Fruit fly (Drosophila melanogaster): ENCODE data around the gene CG16762.

Gene CG16762

dm6 chr3L:2466411-2467015 lies 8.9 kb downstream of the CG16762 start (continued):
- TF ChIP-seq fd64A (GFP tag; optimal IDR thresholded peaks at IDR 0.05) (no peak), h (optimal IDR thresholded peaks at IDR 0.05) (no peak), Gsc (GFP tag; IDR thresholded peaks at IDR 0.05) (no peak), CG12391 (tag; optimal IDR thresholded peaks at IDR 0.05) (peak; percentile 56), klu (GFP tag; IDR thresholded peaks at IDR 0.05) (no peak), CG8924 (tag; optimal IDR thresholded peaks at IDR 0.05) (peak; percentile 77), CG32767 (GFP tag; IDR thresholded peaks at IDR 0.05) (no peak), Hr51 (GFP tag; optimal IDR thresholded peaks at IDR 0.05) (peak in 1 of 2 experiments; percentile 28), inv (GFP tag; IDR thresholded peaks at IDR 0.05; ENCODE audit: partially characterized antibody) (no peak; the same call in 1 of the 2 replicates), gcm2 (GFP tag; optimal IDR thresholded peaks at IDR 0.05) (peak; percentile 40), CG34224 (GFP tag; IDR thresholded peaks at IDR 0.05; ENCODE audit: partially characterized antibody) (peak; percentile 73), psq (GFP tag; optimal IDR thresholded peaks at IDR 0.05) (peak; percentile 9), z (GFP tag; IDR thresholded peaks at IDR 0.05) (no peak), CG13894 (tag; optimal IDR thresholded peaks at IDR 0.05) (peak; percentile 76), abd-A (tag; optimal IDR thresholded peaks at IDR 0.05) (peak; percentile 68), Kr (GFP tag; optimal IDR thresholded peaks at IDR 0.05) (peak; percentile 4), dati (GFP tag; IDR thresholded peaks at IDR 0.05) (0 out of 2 replicates have a peak, but pooled peaks have one; percentile 12), Dref (GFP tag; IDR thresholded peaks at IDR 0.05) (peak; percentile 62), dmrt11E (tag; optimal IDR thresholded peaks at IDR 0.05) (no peak), ewg (GFP tag; optimal IDR thresholded peaks at IDR 0.05) (peak; percentile 8), CG17186 (GFP tag; optimal IDR thresholded peaks at IDR 0.05) (peak; percentile 71), CG3995 (GFP tag; optimal IDR thresholded peaks at IDR 0.05) (peak; percentile 26), gro (GFP tag; optimal IDR thresholded peaks at IDR 0.05) (peak; percentile 72), danr (GFP tag; IDR thresholded peaks at IDR 0.05) (no peak), CG11695 (GFP tag; IDR thresholded peaks at IDR 0.05) (0 out of 3 replicates have a peak, but pooled peaks have one; percentile 16), CG31224 (GFP tag; IDR thresholded peaks at IDR 0.05) (no peak), bab2 (GFP tag; optimal IDR thresholded peaks at IDR 0.05) (no peak), slou (GFP tag; optimal IDR thresholded peaks at IDR 0.05) (no peak), ash1 (GFP tag; optimal IDR thresholded peaks at IDR 0.05) (no peak), CG2678 (tag; optimal IDR thresholded peaks at IDR 0.05) (no peak), Lpt (GFP tag; optimal IDR thresholded peaks at IDR 0.05) (no peak), Ssrp (tag; optimal IDR thresholded peaks at IDR 0.05) (no peak), Hmr (GFP tag; optimal IDR thresholded peaks at IDR 0.05) (peak; percentile 77), zen (tag; optimal IDR thresholded peaks at IDR 0.05) (no peak), ssp (GFP tag; IDR thresholded peaks at IDR 0.05) (no peak), CG10543 (GFP tag; optimal IDR thresholded peaks at IDR 0.05) (peak; percentile 53), gsb-n (tag; optimal IDR thresholded peaks at IDR 0.05) (peak; percentile 31), CG4707 (GFP tag; optimal IDR thresholded peaks at IDR 0.05) (no peak), Lhr (GFP tag; optimal IDR thresholded peaks at IDR 0.05) (peak; percentile 90), CG10462 (GFP tag; optimal IDR thresholded peaks at IDR 0.05) (no peak), otp (GFP tag; IDR thresholded peaks at IDR 0.05) (no peak), Abd-B (GFP tag; optimal IDR thresholded peaks at IDR 0.05) (no peak), hbn (GFP tag; IDR thresholded peaks at IDR 0.05; ENCODE audit: partially characterized antibody) (peak; percentile 67), CG18476 (GFP tag; optimal IDR thresholded peaks at IDR 0.05) (no peak), odd (GFP tag; optimal IDR thresholded peaks at IDR 0.05) (peak; percentile 2), btn (GFP tag; optimal IDR thresholded peaks at IDR 0.05) (no peak), Asciz (GFP tag; optimal IDR thresholded peaks at IDR 0.05) (no peak), twi (tag; optimal IDR thresholded peaks at IDR 0.05) (no peak), Usf (GFP tag; optimal IDR thresholded peaks at IDR 0.05) (no peak), Med (GFP tag) (peak; percentile 92)
